Fruit fly (Drosophila melanogaster): ENCODE data around the gene Gr93c.

dm6 chr3R:21855469-21855826 lies 10.4 kb upstream of the Gr93c start:
- TF ChIP-seq vnd (GFP tag; IDR thresholded peaks at IDR 0.05; ENCODE audit: partially characterized antibody) (no peak), Pdp1 (GFP tag; optimal IDR thresholded peaks at IDR 0.05) (no peak), CG6791 (GFP tag; IDR thresholded peaks at IDR 0.05; ENCODE audit: partially characterized antibody) (no peak), CG14710 (tag; optimal IDR thresholded peaks at IDR 0.05) (no peak), chif (GFP tag; optimal IDR thresholded peaks at IDR 0.05) (no peak), zen (tag; optimal IDR thresholded peaks at IDR 0.05) (no peak), CG7357 (GFP tag; IDR thresholded peaks at IDR 0.05) (no peak), CG11560 (tag; IDR thresholded peaks at IDR 0.05) (no peak), kah (GFP tag; optimal IDR thresholded peaks at IDR 0.05) (no peak)

All from whole organism, embryonic.